Fruit fly (Drosophila melanogaster) whole organism, embryonic: ENCODE results near the gene Tcs4.

Experiments
- CG10267 ChIP-seq: fragments of 200-800 bp; sonication (Bioruptor generic); optimal IDR thresholded peaks from 2 replicates; lab custom pipeline; 2018; ENCODE audit warnings: missing biosample characterization, mild to moderate bottlenecking, missing genetic modification characterization, moderate library complexity
- CG13624 ChIP-seq: fragments of 200-800 bp; sonication (Bioruptor generic); optimal IDR thresholded peaks from 2 replicates; lab custom pipeline; 2016; ENCODE audit warnings: missing biosample characterization, missing genetic modification characterization
- CG13894 ChIP-seq: fragments of 200-800 bp; sonication (Bioruptor generic); optimal IDR thresholded peaks from 3 replicates; lab custom pipeline; 2018; ENCODE audit warnings: missing biosample characterization, mild to moderate bottlenecking, missing genetic modification characterization, moderate library complexity
- CG14014 ChIP-seq: fragments of 200-800 bp; sonication (Bioruptor generic); IDR thresholded peaks from 2 replicates; pipeline ENCODE4 v1.3.6; 2022; ENCODE audit warnings: missing biosample characterization, missing genetic modification characterization
- CG15479 ChIP-seq: fragments of 200-800 bp; sonication (Bioruptor generic); optimal IDR thresholded peaks from 3 replicates; lab custom pipeline; 2019; ENCODE audit warnings: missing biosample characterization, mild to moderate bottlenecking, missing genetic modification characterization, moderate library complexity
- CG1647 ChIP-seq: fragments of 200-800 bp; sonication (Bioruptor generic); optimal IDR thresholded peaks from 3 replicates; lab custom pipeline; 2016; ENCODE audit warnings: missing biosample characterization, missing genetic modification characterization
- CG18764 ChIP-seq: fragments of 200-800 bp; sonication (Bioruptor generic); optimal IDR thresholded peaks from 3 replicates; lab custom pipeline; 2016; ENCODE audit warnings: missing biosample characterization, missing genetic modification characterization
- CG2120 ChIP-seq: fragments of 200-800 bp; sonication (Bioruptor generic); optimal IDR thresholded peaks from 3 replicates; lab custom pipeline; 2016; ENCODE audit warnings: missing biosample characterization, missing genetic modification characterization
- CG6854 ChIP-seq: fragments of 200-800 bp; sonication (Bioruptor generic); optimal IDR thresholded peaks from 3 replicates; lab custom pipeline; 2017; ENCODE audit warnings: missing biosample characterization, mild to moderate bottlenecking, missing genetic modification characterization
- CG7839 ChIP-seq: fragments of 200-800 bp; sonication (Bioruptor generic); optimal IDR thresholded peaks from 3 replicates; lab custom pipeline; 2018; ENCODE audit warnings: missing biosample characterization, mild to moderate bottlenecking, missing genetic modification characterization, moderate library complexity
- CG7963 ChIP-seq: fragments of 200-800 bp; sonication (Bioruptor generic); IDR thresholded peaks from 3 replicates; pipeline ENCODE4 v1.3.6; 2022; ENCODE audit warnings: missing biosample characterization, missing genetic modification characterization; ENCODE audit not compliant: partially characterized antibody
- CG8924 ChIP-seq: fragments of 200-800 bp; optimal IDR thresholded peaks from 3 replicates; lab custom pipeline; 2019; ENCODE audit warnings: missing biosample characterization, mild to moderate bottlenecking, missing genetic modification characterization, moderate library complexity
- Dll ChIP-seq: fragments of 200-800 bp; sonication (Bioruptor generic); IDR thresholded peaks from 4 replicates; pipeline ENCODE4 v1.3.6; 2022; ENCODE audit warnings: missing biosample characterization, missing genetic modification characterization; ENCODE audit not compliant: partially characterized antibody
- Fer1 ChIP-seq: fragments of 200-800 bp; sonication (Bioruptor generic); optimal IDR thresholded peaks from 2 replicates; lab custom pipeline; 2017; ENCODE audit warnings: missing biosample characterization, mild to moderate bottlenecking, missing genetic modification characterization
- Hr3 ChIP-seq: fragments of 200-800 bp; sonication (Bioruptor generic); optimal IDR thresholded peaks from 3 replicates; lab custom pipeline; 2016; ENCODE audit warnings: missing biosample characterization, missing genetic modification characterization
- Hr51 ChIP-seq, 2 experiments: fragments of 200-800 bp; sonication (Bioruptor generic); optimal IDR thresholded peaks; 2 replicates in 1 of 2; 3 replicates in 1 of 2; lab custom pipeline; 2016 to 2018; ENCODE audit warnings: missing biosample characterization in 2 of 2, missing genetic modification characterization in 2 of 2, mild to moderate bottlenecking in 1 of 2, moderate library complexity in 1 of 2
- Lim3 ChIP-seq: fragments of 200-800 bp; sonication (Bioruptor generic); IDR thresholded peaks from 2 replicates; pipeline ENCODE4 v1.3.6; 2022; ENCODE audit warnings: missing biosample characterization, missing genetic modification characterization
- Mrtf ChIP-seq: fragments of 200-800 bp; sonication (Bioruptor generic); IDR thresholded peaks from 3 replicates; pipeline ENCODE4 v1.3.6; 2022; ENCODE audit warnings: missing biosample characterization, missing genetic modification characterization
- NC2α ChIP-seq: fragments of 200-800 bp; sonication (Bioruptor generic); optimal IDR thresholded peaks from 2 replicates; lab custom pipeline; 2016; ENCODE audit warnings: missing biosample characterization, missing genetic modification characterization
- Nf-YA ChIP-seq: fragments of 200-800 bp; sonication (Bioruptor generic); IDR thresholded peaks from 2 replicates; pipeline ENCODE4 v1.3.6; 2022; ENCODE audit warnings: missing biosample characterization, missing genetic modification characterization
- PHDP ChIP-seq: fragments of 200-800 bp; sonication (Bioruptor generic); optimal IDR thresholded peaks from 3 replicates; lab custom pipeline; 2018; ENCODE audit warnings: missing biosample characterization, mild to moderate bottlenecking, missing genetic modification characterization, moderate library complexity
- Ssrp ChIP-seq: fragments of 200-800 bp; sonication (Bioruptor generic); optimal IDR thresholded peaks from 2 replicates; lab custom pipeline; 2018; ENCODE audit warnings: missing biosample characterization, mild to moderate bottlenecking, missing genetic modification characterization, moderate library complexity
- Tbp ChIP-seq: fragments of >200 bp; optimal IDR thresholded peaks from 2 replicates; lab custom pipeline; 2018; ENCODE audit warnings: missing biosample characterization, missing genetic modification characterization
- Trl ChIP-seq, 3 experiments: fragments of >200 bp in 2 of 3; fragments of 200-800 bp in 1 of 3; sonication (Bioruptor generic) in 1 of 3; optimal IDR thresholded peaks; 2 replicates in 1 of 3; 3 replicates in 2 of 3; lab custom pipeline; 2016 to 2017; ENCODE audit warnings: missing biosample characterization in 1 of 3, missing genetic modification characterization in 1 of 3
- Xrp1 ChIP-seq: fragments of 200-800 bp; sonication (Bioruptor generic); IDR thresholded peaks from 2 replicates; pipeline ENCODE4 v1.3.6; 2022; ENCODE audit warnings: missing biosample characterization, missing genetic modification characterization
- ab ChIP-seq: fragments of 200-800 bp; sonication (Bioruptor generic); optimal IDR thresholded peaks from 2 replicates; lab custom pipeline; 2016; ENCODE audit warnings: missing biosample characterization, missing genetic modification characterization
- ash1 ChIP-seq: fragments of 200-800 bp; sonication (Bioruptor generic); optimal IDR thresholded peaks from 2 replicates; lab custom pipeline; 2018; ENCODE audit warnings: missing biosample characterization, mild to moderate bottlenecking, missing genetic modification characterization
- cato ChIP-seq: fragments of 200-800 bp; sonication (Bioruptor generic); optimal IDR thresholded peaks from 2 replicates; lab custom pipeline; 2016; ENCODE audit warnings: missing biosample characterization, missing genetic modification characterization, borderline replicate concordance
- da ChIP-seq: fragments of 200-800 bp; sonication (Bioruptor generic); optimal IDR thresholded peaks from 2 replicates; lab custom pipeline; 2016; ENCODE audit warnings: missing biosample characterization, missing genetic modification characterization
- dpn ChIP-seq, 2 experiments: fragments of 200-800 bp; sonication (Bioruptor generic); optimal IDR thresholded peaks; 3 replicates each; lab custom pipeline; 2016; ENCODE audit warnings: missing biosample characterization in 2 of 2, missing genetic modification characterization in 2 of 2
- fd64A ChIP-seq: fragments of 200-800 bp; sonication (Bioruptor generic); optimal IDR thresholded peaks from 3 replicates; lab custom pipeline; 2018; ENCODE audit warnings: missing biosample characterization, mild to moderate bottlenecking, missing genetic modification characterization
- gcm2 ChIP-seq: fragments of 200-800 bp; sonication (Bioruptor generic); optimal IDR thresholded peaks from 2 replicates; lab custom pipeline; 2016; ENCODE audit warnings: missing biosample characterization, missing genetic modification characterization
- her ChIP-seq: fragments of 200-800 bp; sonication (Bioruptor generic); optimal IDR thresholded peaks from 2 replicates; lab custom pipeline; 2016; ENCODE audit warnings: missing biosample characterization, missing genetic modification characterization
- hth ChIP-seq: fragments of >200 bp; optimal IDR thresholded peaks from 2 replicates; lab custom pipeline; 2017; ENCODE audit warnings: inconsistent platforms
- jing ChIP-seq: fragments of 200-800 bp; sonication (Bioruptor generic); optimal IDR thresholded peaks from 2 replicates; lab custom pipeline; 2018; ENCODE audit warnings: missing biosample characterization, mild to moderate bottlenecking, missing genetic modification characterization
- kay ChIP-seq: fragments of 200-800 bp; sonication (Bioruptor generic); optimal IDR thresholded peaks from 2 replicates; lab custom pipeline; 2016; ENCODE audit warnings: missing biosample characterization, missing genetic modification characterization
- lbe ChIP-seq: fragments of 200-800 bp; sonication (Bioruptor generic); optimal IDR thresholded peaks from 2 replicates; lab custom pipeline; 2016; ENCODE audit warnings: missing biosample characterization, mild to moderate bottlenecking, missing genetic modification characterization
- pzg ChIP-seq: fragments of 200-800 bp; sonication (Bioruptor generic); optimal IDR thresholded peaks from 3 replicates; lab custom pipeline; 2018; ENCODE audit warnings: missing biosample characterization, mild to moderate bottlenecking, missing genetic modification characterization, moderate library complexity
- run ChIP-seq: fragments of 200-800 bp; sonication (Bioruptor generic); optimal IDR thresholded peaks from 3 replicates; lab custom pipeline; 2018; ENCODE audit warnings: missing biosample characterization, mild to moderate bottlenecking, missing genetic modification characterization
- sr ChIP-seq: fragments of 200-800 bp; sonication (Bioruptor generic); IDR thresholded peaks from 3 replicates; pipeline ENCODE4 v1.3.6; 2022; ENCODE audit warnings: missing biosample characterization, missing genetic modification characterization
- tap ChIP-seq: fragments of 200-800 bp; optimal IDR thresholded peaks from 3 replicates; lab custom pipeline; 2019; ENCODE audit warnings: missing biosample characterization, mild to moderate bottlenecking, missing genetic modification characterization, moderate library complexity
- twi ChIP-seq: fragments of 200-800 bp; optimal IDR thresholded peaks from 2 replicates; lab custom pipeline; 2019; ENCODE audit warnings: missing biosample characterization, mild to moderate bottlenecking, missing genetic modification characterization, moderate library complexity
- wek ChIP-seq: fragments of 200-800 bp; sonication (Bioruptor generic); optimal IDR thresholded peaks from 3 replicates; lab custom pipeline; 2018; ENCODE audit warnings: missing biosample characterization, mild to moderate bottlenecking, missing genetic modification characterization, moderate library complexity

The Tcs4 gene

DNA sequence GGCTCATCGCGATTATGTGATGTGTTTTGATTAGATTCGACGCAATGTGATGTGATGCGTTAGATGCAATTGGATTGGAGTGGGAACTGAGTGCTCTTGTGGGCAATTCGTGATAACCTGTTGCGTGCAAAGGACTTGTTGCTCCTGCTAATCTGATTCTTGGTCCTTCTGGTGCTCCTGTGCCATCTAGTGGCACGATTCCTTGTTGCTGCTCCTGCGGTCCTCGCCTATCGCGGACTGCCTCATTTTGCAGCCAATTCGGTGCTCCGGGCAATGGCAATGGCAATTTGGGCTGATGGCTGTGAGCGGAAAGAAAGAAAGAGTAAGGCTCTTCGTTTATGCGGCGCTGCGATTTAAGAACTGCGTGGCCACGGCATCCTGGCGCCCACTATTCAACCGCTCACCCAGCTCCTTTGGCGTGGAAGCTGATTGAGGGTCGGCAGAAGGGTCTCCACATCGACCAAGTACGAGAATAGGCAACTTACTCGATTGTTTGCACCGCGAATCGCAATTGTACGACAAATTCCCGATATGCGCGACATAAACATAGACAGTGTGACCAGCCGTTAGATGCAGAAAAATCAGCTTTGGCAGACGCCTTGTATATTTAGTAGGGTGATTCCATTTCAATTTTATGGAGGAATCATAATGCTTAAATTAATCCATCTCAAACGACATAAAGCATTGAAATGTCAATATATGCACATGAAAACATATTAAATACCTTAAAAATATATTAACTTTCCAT lies 8.4 kb downstream of the Tcs4 start, which contains the start of gene Mer (continued):
- TF ChIP-seq Mrtf (GFP tag; lab: Robert Waterston, UW) (peak; percentile 85), CG18764 (peak; percentile 71), Nf-YA (peak; percentile 59; the same call in 1 of the 2 replicates), ash1 (peak; percentile 33), Hr51 (GFP tag; optimal IDR thresholded peaks at IDR 0.05; lab: Kevin White, UChicago) (peak; percentile 82 to 88), Lim3 (GFP tag; lab: Robert Waterston, UW) (no peak), hth (lab: Kevin White, UChicago) (no peak), ab (GFP tag; lab: Kevin White, UChicago) (peak; percentile 57), wek (GFP tag; lab: Kevin White, UChicago) (peak; percentile 95), CG6854 (GFP tag; lab: Kevin White, UChicago) (peak; percentile 75), NC2α (peak; percentile 46), pzg (GFP tag; lab: Kevin White, UChicago) (peak; percentile 55), Xrp1 (GFP tag; lab: Robert Waterston, UW) (peak; percentile 88), run (tag; lab: Kevin White, UChicago) (peak; percentile 52), dpn (GFP tag; optimal IDR thresholded peaks at IDR 0.05; lab: Kevin White, UChicago) (peak; percentile 86 to 88), fd64A (GFP tag; lab: Kevin White, UChicago) (peak; percentile 62), da (GFP tag; lab: Kevin White, UChicago) (peak; percentile 52), Fer1 (GFP tag; lab: Kevin White, UChicago) (peak; percentile 91), CG8924 (tag; lab: Kevin White, UChicago) (peak; percentile 81), CG15479 (GFP tag; lab: Kevin White, UChicago) (peak; percentile 27), lbe (peak; percentile 3), sr (GFP tag; lab: Robert Waterston, UW) (peak; percentile 31; the same call in 1 of the 3 replicates), PHDP (tag; lab: Kevin White, UChicago) (peak; percentile 89), CG13894 (tag; lab: Kevin White, UChicago) (peak; percentile 84), tap (peak; percentile 81), CG10267 (tag; lab: Kevin White, UChicago) (peak; percentile 71), her (peak; percentile 91), Dll (GFP tag; lab: Robert Waterston, UW) (no peak), CG7963 (GFP tag; lab: Robert Waterston, UW) (no peak), Hr3 (GFP tag; lab: Kevin White, UChicago) (peak; percentile 65)

DNA sequence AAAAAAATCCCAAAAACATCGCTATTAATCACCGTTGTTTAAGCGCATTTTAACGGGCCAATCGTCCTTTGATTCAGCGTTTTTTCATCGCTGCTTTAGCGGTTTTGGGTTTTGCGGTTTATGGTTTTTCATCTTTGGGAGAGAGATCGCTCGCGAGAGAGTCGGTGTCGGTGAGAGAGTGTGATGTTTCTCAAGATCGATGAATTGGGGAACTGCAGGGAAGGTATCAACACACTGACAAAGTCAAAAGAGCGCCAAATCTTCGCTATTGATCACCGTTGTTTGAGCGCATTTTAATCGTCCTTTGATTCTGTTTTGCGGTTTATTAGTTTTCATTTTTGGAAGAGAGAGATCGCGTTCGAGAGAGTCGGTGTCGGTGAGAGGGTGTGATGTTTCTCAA lies 11.5 kb downstream of the Tcs4 start:
- TF ChIP-seq Tbp (GFP tag; lab: Kevin White, UChicago) (no peak), CG2120 (no peak), CG14014 (GFP tag; lab: Robert Waterston, UW) (no peak), jing (GFP tag; lab: Kevin White, UChicago) (no peak), CG13624 (GFP tag; lab: Kevin White, UChicago) (no peak), gcm2 (GFP tag; lab: Kevin White, UChicago) (no peak), kay (GFP tag; lab: Kevin White, UChicago) (no peak), CG1647 (GFP tag; lab: Kevin White, UChicago) (no peak), Dll (GFP tag; lab: Robert Waterston, UW) (0 out of 4 replicates have a peak, but pooled peaks have one; percentile 19), twi (tag; lab: Kevin White, UChicago) (no peak), cato (no peak), Trl (optimal IDR thresholded peaks at IDR 0.05; lab: Kevin White, UChicago) (peak; percentile 61 to 66), Trl (GFP tag; optimal IDR thresholded peaks at IDR 0.05; lab: Kevin White, UChicago) (no peak), Ssrp (tag; lab: Kevin White, UChicago) (no peak), CG7839 (tag; lab: Kevin White, UChicago) (no peak)
